Worm (Caenorhabditis elegans) whole organism, L1 larva: ENCODE measurements around the gene his-24.

ENCODE experiments used
- C34B4.2 ChIP-seq: sonication (generic microtip); optimal IDR thresholded peaks from 2 replicates; lab custom pipeline; 2017; ENCODE audit warnings: mild to moderate bottlenecking, missing genetic modification characterization, missing compliant biosample characterization
- F16B12.6 ChIP-seq: fragments of 150-350 bp; optimal IDR thresholded peaks from 2 replicates; lab custom pipeline; 2014; ENCODE audit warnings: missing biosample characterization, missing genetic modification characterization
- Y116A8C.19 ChIP-seq: sonication (generic microtip); optimal IDR thresholded peaks from 2 replicates; lab custom pipeline; 2016; ENCODE audit warnings: missing compliant biosample characterization, missing genetic modification characterization, borderline replicate concordance
- aha-1 ChIP-seq: fragments of 150-350 bp; optimal IDR thresholded peaks from 2 replicates; lab custom pipeline; 2014; ENCODE audit warnings: missing biosample characterization, missing genetic modification characterization
- aly-2 ChIP-seq: fragments of 150-350 bp; optimal IDR thresholded peaks from 2 replicates; lab custom pipeline; 2014; ENCODE audit warnings: missing biosample characterization, missing genetic modification characterization
- ama-1 ChIP-seq: fragments of 150-350 bp; optimal IDR thresholded peaks from 2 replicates; lab custom pipeline; 2014
- ceh-63 ChIP-seq: fragments of 200-800 bp; sonication (Bioruptor generic); optimal IDR thresholded peaks from 2 replicates; lab custom pipeline; 2018; ENCODE audit warnings: mild to moderate bottlenecking, missing genetic modification characterization, missing compliant biosample characterization
- ceh-88 ChIP-seq: fragments of 200-800 bp; sonication (Bioruptor generic); IDR thresholded peaks from 2 replicates; pipeline ENCODE4 v1.3.6; 2022; ENCODE audit warnings: missing genetic modification characterization, missing compliant biosample characterization
- ceh-90 ChIP-seq: sonication (generic microtip); optimal IDR thresholded peaks from 2 replicates; lab custom pipeline; 2016; ENCODE audit warnings: missing genetic modification characterization, missing compliant biosample characterization
- dpl-1 ChIP-seq, 3 experiments: fragments of 150-350 bp in 2 of 3; sonication (generic microtip) in 1 of 3; optimal IDR thresholded peaks; 2 replicates each; lab custom pipeline; 2014 to 2017; ENCODE audit warnings: missing biosample characterization in 3 of 3, missing genetic modification characterization in 3 of 3, missing genetic modification reagents in 3 of 3
- dsc-1 ChIP-seq: sonication (generic microtip); optimal IDR thresholded peaks from 2 replicates; lab custom pipeline; 2016; ENCODE audit warnings: mild to moderate bottlenecking, missing genetic modification characterization, missing compliant biosample characterization
- egl-27 ChIP-seq, 2 experiments: fragments of 150-350 bp in 1 of 2; sonication (generic microtip); optimal IDR thresholded peaks; 3 replicates each; lab custom pipeline; 2017 to 2018; ENCODE audit warnings: missing biosample characterization in 2 of 2, missing genetic modification characterization in 2 of 2, missing genetic modification reagents in 2 of 2
- ets-5 ChIP-seq: fragments of 200-800 bp; sonication (Bioruptor generic); IDR thresholded peaks from 2 replicates; pipeline ENCODE4 v1.3.6; 2022; ENCODE audit warnings: missing genetic modification characterization, missing compliant biosample characterization
- fkh-10 ChIP-seq: sonication (generic microtip); optimal IDR thresholded peaks from 2 replicates; lab custom pipeline; 2017; ENCODE audit warnings: missing biosample characterization, missing genetic modification reagents, missing genetic modification characterization
- fkh-8 ChIP-seq: sonication (generic microtip); optimal IDR thresholded peaks from 2 replicates; lab custom pipeline; 2016; ENCODE audit warnings: mild to moderate bottlenecking, missing genetic modification characterization, missing compliant biosample characterization
- hlh-17 ChIP-seq: fragments of 200-800 bp; sonication (Bioruptor generic); optimal IDR thresholded peaks from 2 replicates; lab custom pipeline; 2018; ENCODE audit warnings: missing genetic modification characterization, mild to moderate bottlenecking, missing compliant biosample characterization, moderate library complexity, borderline replicate concordance
- irx-1 ChIP-seq: sonication (generic microtip); optimal IDR thresholded peaks from 2 replicates; lab custom pipeline; 2016; ENCODE audit warnings: missing genetic modification characterization, missing compliant biosample characterization
- isw-1 ChIP-seq: fragments of 200-800 bp; sonication (Bioruptor generic); IDR thresholded peaks from 2 replicates; pipeline ENCODE4 v1.3.6; 2022; ENCODE audit warnings: missing genetic modification characterization, missing compliant biosample characterization
- jun-1 ChIP-seq: fragments of 150-350 bp; optimal IDR thresholded peaks from 2 replicates; lab custom pipeline; 2014; ENCODE audit warnings: missing biosample characterization, missing genetic modification reagents, missing genetic modification characterization
- lin-13 ChIP-seq: fragments of 150-350 bp; optimal IDR thresholded peaks from 2 replicates; lab custom pipeline; 2014; ENCODE audit warnings: missing biosample characterization, missing genetic modification reagents, missing genetic modification characterization
- lin-14 ChIP-seq: fragments of 200-800 bp; sonication (Bioruptor generic); optimal IDR thresholded peaks from 2 replicates; lab custom pipeline; 2018; ENCODE audit warnings: mild to moderate bottlenecking, missing genetic modification characterization, moderate library complexity, missing compliant biosample characterization
- lin-15B ChIP-seq: fragments of 150-350 bp; sonication (generic microtip); optimal IDR thresholded peaks from 3 replicates; lab custom pipeline; 2014; ENCODE audit warnings: missing biosample characterization, missing genetic modification characterization
- lin-35 ChIP-seq, 2 experiments: fragments of 150-350 bp; optimal IDR thresholded peaks; 2 replicates each; lab custom pipeline; 2014; ENCODE audit warnings: missing biosample characterization in 2 of 2, missing genetic modification characterization in 2 of 2, missing genetic modification reagents in 2 of 2
- lin-39 ChIP-seq: fragments of 150-350 bp; optimal IDR thresholded peaks from 2 replicates; lab custom pipeline; 2014; ENCODE audit warnings: missing biosample characterization, missing genetic modification reagents, missing genetic modification characterization
- lsy-2 ChIP-seq, 2 experiments: fragments of 150-350 bp; optimal IDR thresholded peaks; 2 replicates each; lab custom pipeline; 2014; ENCODE audit warnings: missing biosample characterization in 2 of 2, missing genetic modification characterization in 2 of 2
- mab-9 ChIP-seq: fragments of 200-800 bp; sonication (Bioruptor generic); IDR thresholded peaks from 2 replicates; pipeline ENCODE4 v1.3.6; 2022; ENCODE audit warnings: missing genetic modification reagents, missing genetic modification characterization, missing compliant biosample characterization
- nhr-20 ChIP-seq: sonication (generic microtip); optimal IDR thresholded peaks from 2 replicates; lab custom pipeline; 2016; ENCODE audit warnings: mild to moderate bottlenecking, missing genetic modification characterization, missing compliant biosample characterization
- nhr-237 ChIP-seq: fragments of 150-350 bp; optimal IDR thresholded peaks from 2 replicates; lab custom pipeline; 2014; ENCODE audit warnings: missing biosample characterization, missing genetic modification characterization
- nhr-71 ChIP-seq: sonication (generic microtip); optimal IDR thresholded peaks from 2 replicates; lab custom pipeline; 2016; ENCODE audit warnings: mild to moderate bottlenecking, missing genetic modification characterization, moderate library complexity, missing compliant biosample characterization
- nhr-76 ChIP-seq: sonication (generic microtip); optimal IDR thresholded peaks from 2 replicates; lab custom pipeline; 2017; ENCODE audit warnings: missing biosample characterization, missing genetic modification characterization
- nhr-77 ChIP-seq: fragments of 150-350 bp; optimal IDR thresholded peaks from 2 replicates; lab custom pipeline; 2014; ENCODE audit warnings: missing biosample characterization, missing genetic modification characterization
- pag-3 ChIP-seq: sonication (generic microtip); optimal IDR thresholded peaks from 2 replicates; lab custom pipeline; 2017; ENCODE audit warnings: missing genetic modification characterization, mild to moderate bottlenecking, missing compliant biosample characterization, antibody characterized with exemption, borderline replicate concordance; ENCODE audit not compliant: insufficient read depth
- pqm-1 ChIP-seq: sonication (generic microtip); optimal IDR thresholded peaks from 3 replicates; lab custom pipeline; 2017; ENCODE audit warnings: missing biosample characterization, missing genetic modification characterization
- snu-23 ChIP-seq: sonication (generic microtip); optimal IDR thresholded peaks from 2 replicates; lab custom pipeline; 2016; ENCODE audit warnings: missing genetic modification characterization, missing compliant biosample characterization
- sox-4 ChIP-seq: sonication (generic microtip); optimal IDR thresholded peaks from 2 replicates; lab custom pipeline; 2016; ENCODE audit warnings: missing genetic modification characterization, missing compliant biosample characterization
- sptf-1 ChIP-seq: fragments of 150-350 bp; optimal IDR thresholded peaks from 2 replicates; lab custom pipeline; 2014; ENCODE audit warnings: missing biosample characterization, missing genetic modification characterization
- sup-37 ChIP-seq: fragments of 200-800 bp; sonication (Bioruptor generic); optimal IDR thresholded peaks from 2 replicates; lab custom pipeline; 2018; ENCODE audit warnings: mild to moderate bottlenecking, missing genetic modification characterization, missing compliant biosample characterization
- swsn-7 ChIP-seq: sonication (generic microtip); optimal IDR thresholded peaks from 2 replicates; lab custom pipeline; 2016; ENCODE audit warnings: missing genetic modification characterization, missing compliant biosample characterization
- tlp-1 ChIP-seq: fragments of 150-350 bp; optimal IDR thresholded peaks from 2 replicates; lab custom pipeline; 2014; ENCODE audit warnings: missing biosample characterization, missing genetic modification characterization
- unc-30 ChIP-seq: sonication (generic microtip); optimal IDR thresholded peaks from 2 replicates; lab custom pipeline; 2017; ENCODE audit warnings: missing biosample characterization, missing genetic modification characterization
- unc-62 ChIP-seq: fragments of 150-350 bp; optimal IDR thresholded peaks from 2 replicates; lab custom pipeline; 2014; ENCODE audit warnings: missing biosample characterization, missing genetic modification reagents, missing genetic modification characterization
- vab-15 ChIP-seq: sonication (generic microtip); optimal IDR thresholded peaks from 2 replicates; lab custom pipeline; 2017; ENCODE audit warnings: missing genotype, mild to moderate bottlenecking, missing genetic modification characterization, missing compliant biosample characterization
- zip-4 ChIP-seq: fragments of 200-800 bp; sonication (Bioruptor generic); optimal IDR thresholded peaks from 2 replicates; lab custom pipeline; 2018; ENCODE audit warnings: mild to moderate bottlenecking, missing genetic modification characterization, moderate library complexity, missing compliant biosample characterization
- ztf-11 ChIP-seq, 2 experiments: sonication (generic microtip); optimal IDR thresholded peaks; 2 replicates each; lab custom pipeline; 2016 to 2017; ENCODE audit warnings: missing genetic modification characterization in 2 of 2, missing biosample characterization in 1 of 2, missing compliant biosample characterization in 1 of 2

Gene his-24

ce11 chrX:14489945-14490344 is at the start of gene his-24 (continued):
- no peak for TF ChIP-seq Y116A8C.19 (tag; lab: Kevin White, UChicago)
- no peak for TF ChIP-seq nhr-237
- TF ChIP-seq hlh-17 (GFP tag; lab: Kevin White, UChicago): no peak
- TF ChIP-seq irx-1 (tag; lab: Kevin White, UChicago): peak; percentile 64
- TF ChIP-seq nhr-20 (tag; lab: Kevin White, UChicago): peak; percentile 79
- peak; percentile 74 for TF ChIP-seq ama-1
- peak; percentile 73 for TF ChIP-seq snu-23
- peak; percentile 72 for TF ChIP-seq fkh-8 (tag; lab: Kevin White, UChicago)
- peak; percentile 89 for TF ChIP-seq lin-14 (GFP tag; lab: Kevin White, UChicago)
- TF ChIP-seq lin-39 (tag; lab: Kevin White, UChicago): peak; percentile 14
- peak; percentile 40 for TF ChIP-seq vab-15
- no peak for TF ChIP-seq pag-3 (tag; lab: Kevin White, UChicago)
- TF ChIP-seq tlp-1: no peak
- peak; percentile 55 for TF ChIP-seq nhr-77 (tag; lab: Kevin White, UChicago)
- no peak for TF ChIP-seq aha-1 (tag; lab: Kevin White, UChicago)
- TF ChIP-seq mab-9 (GFP tag; lab: Robert Waterston, UW): peak; percentile 65
- TF ChIP-seq nhr-76 (tag; lab: Kevin White, UChicago): no peak
- no peak for TF ChIP-seq sox-4 (tag; lab: Kevin White, UChicago)
- no peak for TF ChIP-seq ceh-90 (tag; lab: Kevin White, UChicago)
- peak in 2 of 3 experiments; percentile 27 to 49 for TF ChIP-seq dpl-1 (GFP tag; optimal IDR thresholded peaks at IDR 0.05; lab: Kevin White, UChicago)
- TF ChIP-seq lin-15B (tag; lab: Kevin White, UChicago): no peak
- peak in 1 of 2 experiments; percentile 70 for TF ChIP-seq ztf-11 (tag; optimal IDR thresholded peaks at IDR 0.05; lab: Kevin White, UChicago)
- TF ChIP-seq jun-1 (tag; lab: Kevin White, UChicago): peak; percentile 83
- no peak for TF ChIP-seq unc-30 (tag; lab: Kevin White, UChicago)
- TF ChIP-seq ceh-63 (GFP tag; lab: Kevin White, UChicago): no peak
- peak; percentile 52 for TF ChIP-seq lin-13 (GFP tag; lab: Kevin White, UChicago)
- no peak for TF ChIP-seq unc-62 (GFP tag; lab: Kevin White, UChicago)
- no peak for TF ChIP-seq zip-4
- no peak for TF ChIP-seq C34B4.2 (tag; lab: Kevin White, UChicago)
- TF ChIP-seq fkh-10: peak; percentile 50
- TF ChIP-seq ceh-88: no peak

- TF ChIP-seq snu-23 (no peak), isw-1 (GFP tag; lab: Robert Waterston, UW) (no peak), lin-14 (GFP tag; lab: Kevin White, UChicago) (no peak), sup-37 (no peak), swsn-7 (no peak), sox-4 (tag; lab: Kevin White, UChicago) (no peak), aha-1 (tag; lab: Kevin White, UChicago) (no peak), ets-5 (no peak), pqm-1 (no peak), egl-27 (tag; optimal IDR thresholded peaks at IDR 0.05; lab: Kevin White, UChicago) (no peak), Y116A8C.19 (tag; lab: Kevin White, UChicago) (no peak), aly-2 (no peak), nhr-71 (tag; lab: Kevin White, UChicago) (no peak), lsy-2 (tag; optimal IDR thresholded peaks at IDR 0.05; lab: Kevin White, UChicago) (no peak), dpl-1 (GFP tag; optimal IDR thresholded peaks at IDR 0.05; lab: Kevin White, UChicago) (no peak), sptf-1 (tag; lab: Kevin White, UChicago) (no peak), lin-35 (GFP tag; optimal IDR thresholded peaks at IDR 0.05; lab: Kevin White, UChicago) (no peak), tlp-1 (no peak), F16B12.6 (tag; lab: Kevin White, UChicago) (no peak), dsc-1 (tag; lab: Kevin White, UChicago) (no peak)
Measured at ce11 chrX:14442321-14442720, 47.6 kb upstream of the his-24 start, which contains the start of gene F23D12.3. TSS of gene F23D12.3 (plus strand) at chrX:14442621.
